Fruit fly (Drosophila melanogaster) whole organism, embryonic: Measurements from ENCODE around the gene mRpL19.
A peak's percentile ranks its signal among the peaks of the same experiment; 100 is the strongest.

Source experiments
- Antp ChIP-seq: fragments of 200-800 bp; sonication (Bioruptor generic); optimal IDR thresholded peaks from 3 replicates; lab custom pipeline; 2016; ENCODE audit warnings: missing biosample characterization, missing genetic modification characterization
- Atf6 ChIP-seq: fragments of 200-800 bp; sonication (Bioruptor generic); IDR thresholded peaks from 2 replicates; pipeline ENCODE4 v1.3.6; 2022; ENCODE audit warnings: missing biosample characterization, missing genetic modification characterization
- CG10431 ChIP-seq: fragments of 200-800 bp; sonication (Bioruptor generic); optimal IDR thresholded peaks from 3 replicates; lab custom pipeline; 2018; ENCODE audit warnings: missing biosample characterization, mild to moderate bottlenecking, missing genetic modification characterization
- CG11723 ChIP-seq: fragments of 200-800 bp; sonication (Bioruptor generic); optimal IDR thresholded peaks from 2 replicates; lab custom pipeline; 2017; ENCODE audit warnings: missing biosample characterization, mild to moderate bottlenecking, missing genetic modification characterization
- CG12071 ChIP-seq: fragments of 200-800 bp; sonication (Bioruptor generic); optimal IDR thresholded peaks from 3 replicates; lab custom pipeline; 2018; ENCODE audit warnings: missing biosample characterization, mild to moderate bottlenecking, missing genetic modification characterization
- CG12219 ChIP-seq: fragments of 200-800 bp; sonication (Bioruptor generic); optimal IDR thresholded peaks from 3 replicates; lab custom pipeline; 2018; ENCODE audit warnings: missing biosample characterization, mild to moderate bottlenecking, missing genetic modification characterization
- CG14965 ChIP-seq: fragments of 200-800 bp; sonication (Bioruptor generic); optimal IDR thresholded peaks from 2 replicates; lab custom pipeline; 2016; ENCODE audit warnings: missing biosample characterization, missing genetic modification characterization, borderline replicate concordance
- CG1602 ChIP-seq: fragments of 200-800 bp; sonication (Bioruptor generic); optimal IDR thresholded peaks from 3 replicates; lab custom pipeline; 2016; ENCODE audit warnings: missing biosample characterization, missing genetic modification characterization
- CG16779 ChIP-seq: fragments of 200-800 bp; sonication (Bioruptor generic); IDR thresholded peaks from 2 replicates; pipeline ENCODE4 v1.3.6; 2022; ENCODE audit warnings: missing biosample characterization, missing genetic modification characterization
- CG17361 ChIP-seq: fragments of 200-800 bp; sonication (Bioruptor generic); IDR thresholded peaks from 3 replicates; pipeline ENCODE4 v1.3.6; 2022; ENCODE audit warnings: missing biosample characterization, missing genetic modification characterization
- CG31224 ChIP-seq: fragments of 200-800 bp; sonication (Bioruptor generic); IDR thresholded peaks from 2 replicates; pipeline ENCODE4 v1.3.6; 2022; ENCODE audit warnings: missing biosample characterization, missing genetic modification characterization
- CG3281 ChIP-seq: fragments of 200-800 bp; sonication (Bioruptor generic); optimal IDR thresholded peaks from 3 replicates; lab custom pipeline; 2017; ENCODE audit warnings: missing biosample characterization, mild to moderate bottlenecking, missing genetic modification characterization
- CG4617 ChIP-seq: fragments of 200-800 bp; sonication (Bioruptor generic); optimal IDR thresholded peaks from 3 replicates; lab custom pipeline; 2016; ENCODE audit warnings: missing biosample characterization, missing genetic modification characterization, borderline replicate concordance
- CG6765 ChIP-seq: fragments of 200-800 bp; sonication (Bioruptor generic); optimal IDR thresholded peaks from 3 replicates; lab custom pipeline; 2017; ENCODE audit warnings: missing biosample characterization, mild to moderate bottlenecking, missing genetic modification characterization
- CG7556 ChIP-seq: fragments of 200-800 bp; sonication (Bioruptor generic); optimal IDR thresholded peaks from 2 replicates; lab custom pipeline; 2017; ENCODE audit warnings: missing biosample characterization, mild to moderate bottlenecking, missing genetic modification characterization
- CHES-1-like ChIP-seq: fragments of 200-800 bp; sonication (Bioruptor generic); optimal IDR thresholded peaks from 2 replicates; lab custom pipeline; 2016; ENCODE audit warnings: missing biosample characterization, missing genetic modification characterization
- Dip2 ChIP-seq: fragments of 200-800 bp; sonication (Bioruptor generic); IDR thresholded peaks from 2 replicates; pipeline ENCODE4 v1.3.6; 2022; ENCODE audit warnings: missing biosample characterization, missing genetic modification characterization
- Dp ChIP-seq: fragments of 200-800 bp; sonication (Bioruptor generic); optimal IDR thresholded peaks from 2 replicates; lab custom pipeline; 2018; ENCODE audit warnings: missing biosample characterization, mild to moderate bottlenecking, missing genetic modification characterization, moderate library complexity
- Elba2 ChIP-seq: fragments of 200-800 bp; sonication (Bioruptor generic); optimal IDR thresholded peaks from 3 replicates; lab custom pipeline; 2016; ENCODE audit warnings: missing biosample characterization, missing genetic modification characterization
- Fer2 ChIP-seq: fragments of 200-800 bp; sonication (Bioruptor generic); optimal IDR thresholded peaks from 2 replicates; lab custom pipeline; 2018; ENCODE audit warnings: missing biosample characterization, mild to moderate bottlenecking, missing genetic modification characterization, moderate library complexity
- Fer3 ChIP-seq: fragments of 200-800 bp; sonication (Bioruptor generic); optimal IDR thresholded peaks from 2 replicates; lab custom pipeline; 2018; ENCODE audit warnings: missing biosample characterization, mild to moderate bottlenecking, missing genetic modification characterization, moderate library complexity
- GATAe ChIP-seq: fragments of 200-800 bp; sonication (Bioruptor generic); conservative IDR thresholded peaks from 2 replicates; pipeline ENCODE4 v1.3.6; 2022; ENCODE audit warnings: missing biosample characterization, missing genetic modification characterization
- Hsf ChIP-seq: fragments of 200-800 bp; sonication (Bioruptor generic); optimal IDR thresholded peaks from 3 replicates; lab custom pipeline; 2016; ENCODE audit warnings: missing biosample characterization, missing genetic modification characterization
- Side ChIP-seq: fragments of 200-800 bp; sonication (Bioruptor generic); optimal IDR thresholded peaks from 2 replicates; lab custom pipeline; 2016; ENCODE audit warnings: missing biosample characterization, missing genetic modification characterization
- Ssrp ChIP-seq: fragments of 200-800 bp; sonication (Bioruptor generic); optimal IDR thresholded peaks from 2 replicates; lab custom pipeline; 2018; ENCODE audit warnings: missing biosample characterization, mild to moderate bottlenecking, missing genetic modification characterization, moderate library complexity
- abd-A ChIP-seq: fragments of 200-800 bp; sonication (Bioruptor generic); optimal IDR thresholded peaks from 3 replicates; lab custom pipeline; 2019; ENCODE audit warnings: missing biosample characterization, mild to moderate bottlenecking, missing genetic modification characterization, moderate library complexity
- cg ChIP-seq: fragments of 200-800 bp; sonication (Bioruptor generic); optimal IDR thresholded peaks from 3 replicates; lab custom pipeline; 2019; ENCODE audit warnings: missing biosample characterization, mild to moderate bottlenecking, missing genetic modification characterization, moderate library complexity
- cwo ChIP-seq: fragments of 200-800 bp; sonication (Bioruptor generic); optimal IDR thresholded peaks from 3 replicates; lab custom pipeline; 2017; ENCODE audit warnings: missing biosample characterization, missing genetic modification characterization, mild to moderate bottlenecking, moderate library complexity, missing genetic modification reagents
- dan ChIP-seq: fragments of 200-800 bp; sonication (Bioruptor generic); IDR thresholded peaks from 2 replicates; pipeline ENCODE4 v1.3.6; 2022; ENCODE audit warnings: missing biosample characterization, missing genetic modification characterization
- dati ChIP-seq: fragments of 200-800 bp; sonication (Bioruptor generic); IDR thresholded peaks from 2 replicates; pipeline ENCODE4 v1.3.6; 2022; ENCODE audit warnings: missing biosample characterization, missing genetic modification characterization
- dm ChIP-seq: fragments of 200-800 bp; sonication (Bioruptor generic); optimal IDR thresholded peaks from 3 replicates; lab custom pipeline; 2016; ENCODE audit warnings: missing biosample characterization, missing genetic modification characterization
- esg ChIP-seq: fragments of 200-800 bp; sonication (Bioruptor generic); conservative IDR thresholded peaks from 2 replicates; pipeline ENCODE4 v1.3.6; 2022; ENCODE audit warnings: missing biosample characterization, missing genetic modification characterization
- exex ChIP-seq: fragments of 200-800 bp; sonication (Bioruptor generic); optimal IDR thresholded peaks from 4 replicates; lab custom pipeline; 2018; ENCODE audit warnings: missing biosample characterization, mild to moderate bottlenecking, missing genetic modification characterization, moderate library complexity
- fd102C ChIP-seq: fragments of 200-800 bp; sonication (Bioruptor generic); optimal IDR thresholded peaks from 2 replicates; lab custom pipeline; 2018; ENCODE audit warnings: missing biosample characterization, mild to moderate bottlenecking, missing genetic modification characterization, moderate library complexity
- grau ChIP-seq: fragments of 200-800 bp; optimal IDR thresholded peaks from 3 replicates; lab custom pipeline; 2019; ENCODE audit warnings: missing biosample characterization, mild to moderate bottlenecking, missing genetic modification characterization, moderate library complexity
- her ChIP-seq: fragments of 200-800 bp; sonication (Bioruptor generic); optimal IDR thresholded peaks from 2 replicates; lab custom pipeline; 2016; ENCODE audit warnings: missing biosample characterization, missing genetic modification characterization
- lbe ChIP-seq: fragments of 200-800 bp; sonication (Bioruptor generic); optimal IDR thresholded peaks from 2 replicates; lab custom pipeline; 2016; ENCODE audit warnings: missing biosample characterization, mild to moderate bottlenecking, missing genetic modification characterization
- lov ChIP-seq, 2 experiments: fragments of 200-800 bp in 1 of 2; fragments of >200 bp in 1 of 2; sonication (Bioruptor generic) in 1 of 2; IDR thresholded peaks in 1 of 2; optimal IDR thresholded peaks in 1 of 2; 2 replicates in 1 of 2; 3 replicates in 1 of 2; pipeline versions ENCODE4 v1.3.6 to Lab custom; 2017 to 2022; ENCODE audit warnings: missing biosample characterization in 1 of 2, missing genetic modification characterization in 1 of 2
- nerfin-1 ChIP-seq: fragments of 200-800 bp; sonication (Bioruptor generic); optimal IDR thresholded peaks from 3 replicates; lab custom pipeline; 2019; ENCODE audit warnings: missing biosample characterization, mild to moderate bottlenecking, missing genetic modification characterization, moderate library complexity
- pb ChIP-seq: fragments of 200-800 bp; sonication (Bioruptor generic); optimal IDR thresholded peaks from 3 replicates; lab custom pipeline; 2016; ENCODE audit warnings: missing biosample characterization, missing genetic modification characterization
- pfk ChIP-seq: fragments of 200-800 bp; sonication (Bioruptor generic); optimal IDR thresholded peaks from 2 replicates; lab custom pipeline; 2018; ENCODE audit warnings: missing biosample characterization, mild to moderate bottlenecking, missing genetic modification characterization, moderate library complexity
- pros ChIP-seq: fragments of 200-800 bp; sonication (Bioruptor generic); optimal IDR thresholded peaks from 3 replicates; lab custom pipeline; 2019; ENCODE audit warnings: missing biosample characterization, mild to moderate bottlenecking, missing genetic modification characterization, moderate library complexity
- so ChIP-seq: fragments of 200-800 bp; sonication (Bioruptor generic); IDR thresholded peaks from 3 replicates; pipeline ENCODE4 v1.3.6; 2022; ENCODE audit warnings: missing biosample characterization, missing genetic modification characterization
- stc ChIP-seq: fragments of 200-800 bp; sonication (Bioruptor generic); IDR thresholded peaks from 2 replicates; pipeline ENCODE4 v1.3.6; 2022; ENCODE audit warnings: missing biosample characterization, missing genetic modification characterization
- trh ChIP-seq: fragments of 200-800 bp; sonication (Bioruptor generic); optimal IDR thresholded peaks from 2 replicates; lab custom pipeline; 2016; ENCODE audit warnings: missing biosample characterization, missing genetic modification characterization
- tx ChIP-seq: fragments of 200-800 bp; sonication (Bioruptor generic); optimal IDR thresholded peaks from 2 replicates; lab custom pipeline; 2016; ENCODE audit warnings: missing biosample characterization, missing genetic modification characterization
- wor ChIP-seq: fragments of 200-800 bp; sonication (Bioruptor generic); IDR thresholded peaks from 2 replicates; pipeline ENCODE4 v1.3.6; 2022; ENCODE audit warnings: missing biosample characterization, missing genetic modification characterization
- yki ChIP-seq: fragments of >200 bp; optimal IDR thresholded peaks from 3 replicates; lab custom pipeline; 2018
- zfh2 ChIP-seq: fragments of 200-800 bp; sonication (Bioruptor generic); optimal IDR thresholded peaks from 2 replicates; lab custom pipeline; 2016; ENCODE audit warnings: missing biosample characterization, missing genetic modification characterization

mRpL19 gene

dm6 chr3R:8659200-8659897, 14.6 kb upstream of the mRpL19 start (continued):
- TF ChIP-seq CG6765 (GFP tag; lab: Kevin White, UChicago) (no peak), nerfin-1 (tag; lab: Kevin White, UChicago) (peak; percentile 62), lov (optimal IDR thresholded peaks at IDR 0.05; lab: Kevin White, UChicago) (no peak), lov (GFP tag; IDR thresholded peaks at IDR 0.05; lab: Robert Waterston, UW) (peak; percentile 54; the same call in 1 of the 3 replicates), CG7556 (GFP tag; lab: Kevin White, UChicago) (peak; percentile 59), CG31224 (GFP tag; lab: Robert Waterston, UW) (peak; percentile 36; the same call in 1 of the 2 replicates), CG12071 (no peak), stc (GFP tag; lab: Robert Waterston, UW) (peak; percentile 66), Atf6 (GFP tag; lab: Robert Waterston, UW) (peak; percentile 73), Fer2 (tag; lab: Kevin White, UChicago) (no peak), pfk (GFP tag; lab: Kevin White, UChicago) (peak; percentile 43), her (GFP tag; lab: Kevin White, UChicago) (peak; percentile 52), fd102C (GFP tag; lab: Kevin White, UChicago) (no peak), grau (tag; lab: Kevin White, UChicago) (peak; percentile 46), Antp (peak; percentile 33), CG17361 (peak; percentile 72; the same call in 1 of the 3 replicates), so (no peak), cwo (GFP tag; lab: Kevin White, UChicago) (peak; percentile 52), Fer3 (peak; percentile 69), CG4617 (GFP tag; lab: Kevin White, UChicago) (peak; percentile 9), Dip2 (no peak), wor (GFP tag; lab: Robert Waterston, UW) (no peak), CG3281 (GFP tag; lab: Kevin White, UChicago) (peak; percentile 74), CHES-1-like (peak; percentile 61), Hsf (peak; percentile 61), CG16779 (GFP tag; lab: Robert Waterston, UW) (0 out of 2 replicates have a peak, but pooled peaks have one; percentile 61), CG14965 (GFP tag; lab: Kevin White, UChicago) (no peak), dm (GFP tag; lab: Kevin White, UChicago) (peak; percentile 31), dati (GFP tag; lab: Robert Waterston, UW) (no peak), exex (peak; percentile 69), Side (GFP tag; lab: Kevin White, UChicago) (peak; percentile 31), CG10431 (GFP tag; lab: Kevin White, UChicago) (peak; percentile 66), esg (GFP tag; lab: Robert Waterston, UW) (peak; percentile 28; the same call in 1 of the 2 replicates), Dp (GFP tag; lab: Kevin White, UChicago) (no peak), CG12219 (GFP tag; lab: Kevin White, UChicago) (no peak), Ssrp (tag; lab: Kevin White, UChicago) (peak; percentile 36), tx (GFP tag; lab: Kevin White, UChicago) (peak; percentile 6), zfh2 (GFP tag; lab: Kevin White, UChicago) (peak; percentile 33), trh (GFP tag; lab: Kevin White, UChicago) (peak; percentile 4), yki (lab: Kevin White, UChicago) (no peak), pb (no peak), lbe (GFP tag; lab: Kevin White, UChicago) (peak; percentile 6), pros (GFP tag; lab: Kevin White, UChicago) (peak; percentile 34), GATAe (GFP tag; lab: Robert Waterston, UW) (no peak), CG1602 (GFP tag; lab: Kevin White, UChicago) (peak; percentile 26), dan (GFP tag; lab: Robert Waterston, UW) (no peak), cg (GFP tag; lab: Kevin White, UChicago) (peak; percentile 96), CG11723 (GFP tag; lab: Kevin White, UChicago) (peak; percentile 43), abd-A (peak; percentile 88), Elba2 (peak; percentile 78)
